Fruit fly (Drosophila melanogaster): ENCODE measurements around the gene how.

how gene

dm6 chr3R:22042283-22042875, 388 bp downstream of the how start:
- no peak for TF ChIP-seq CG31627 (GFP tag; optimal IDR thresholded peaks at IDR 0.05)
- TF ChIP-seq Eip78C (GFP tag) = peak; percentile 71
- no peak for TF ChIP-seq lz (GFP tag; optimal IDR thresholded peaks at IDR 0.05)
- peak in 1 of 2 experiments; percentile 2 for TF ChIP-seq ss (GFP tag; optimal IDR thresholded peaks at IDR 0.05)
- no peak for TF ChIP-seq OdsH (GFP tag; optimal IDR thresholded peaks at IDR 0.05)
- TF ChIP-seq CG11762 (GFP tag; optimal IDR thresholded peaks at IDR 0.05; ENCODE audit: insufficient read depth) = no peak
- TF ChIP-seq dsx (GFP tag; optimal IDR thresholded peaks at IDR 0.05; ENCODE audit: poor library complexity, severe bottlenecking) = peak; percentile 0
- TF ChIP-seq Smox (GFP tag; optimal IDR thresholded peaks at IDR 0.05) = no peak
- TF ChIP-seq CG3919 (GFP tag; optimal IDR thresholded peaks at IDR 0.05) = no peak
- no peak for TF ChIP-seq Gug (GFP tag; IDR thresholded peaks at IDR 0.05)
- peak; percentile 74 for TF ChIP-seq achi (GFP tag; optimal IDR thresholded peaks at IDR 0.05)
- no peak for TF ChIP-seq Blimp-1 (GFP tag; optimal IDR thresholded peaks at IDR 0.05)
- no peak for TF ChIP-seq fkh (GFP tag; optimal IDR thresholded peaks at IDR 0.05)
- TF ChIP-seq pdm3 (GFP tag; optimal IDR thresholded peaks at IDR 0.05) = no peak
- no peak for TF ChIP-seq CG3032 (tag; optimal IDR thresholded peaks at IDR 0.05)
- no peak for TF ChIP-seq acj6 (GFP tag; optimal IDR thresholded peaks at IDR 0.05)
- TF ChIP-seq CG15336 (GFP tag; IDR thresholded peaks at IDR 0.05) = 0 out of 2 replicates have a peak, but pooled peaks have one; percentile 8
- no peak for TF ChIP-seq Eip93F (GFP tag; optimal IDR thresholded peaks at IDR 0.05)
- no peak for TF ChIP-seq Met (GFP tag; optimal IDR thresholded peaks at IDR 0.05)
- TF ChIP-seq Sox102F (GFP tag; optimal IDR thresholded peaks at IDR 0.05) = no peak
- TF ChIP-seq topi (GFP tag; optimal IDR thresholded peaks at IDR 0.05) = no peak
- no peak for TF ChIP-seq CG11902 (GFP tag; optimal IDR thresholded peaks at IDR 0.05)
- TF ChIP-seq eg (GFP tag; IDR thresholded peaks at IDR 0.05) = no peak
- TF ChIP-seq CG9139 (GFP tag; optimal IDR thresholded peaks at IDR 0.05) = no peak
- no peak for TF ChIP-seq CG7368 (GFP tag; optimal IDR thresholded peaks at IDR 0.05)
- no peak for TF ChIP-seq cyc (GFP tag; optimal IDR thresholded peaks at IDR 0.05)

dm6 chr3R:22042982-22043381, 991 bp downstream of the how start:
- peak; percentile 77 for TF ChIP-seq svp (GFP tag)
- TF ChIP-seq CG34406 (GFP tag; optimal IDR thresholded peaks at IDR 0.05) = no peak
- no peak for TF ChIP-seq Eip75B (GFP tag; optimal IDR thresholded peaks at IDR 0.05)
- no peak for TF ChIP-seq CG9139 (GFP tag; optimal IDR thresholded peaks at IDR 0.05)
- no peak for TF ChIP-seq vri (GFP tag; optimal IDR thresholded peaks at IDR 0.05)
- no peak for TF ChIP-seq topi (GFP tag; optimal IDR thresholded peaks at IDR 0.05)
- TF ChIP-seq fd59A (GFP tag; optimal IDR thresholded peaks at IDR 0.05) = no peak
- no peak for TF ChIP-seq acj6 (GFP tag; optimal IDR thresholded peaks at IDR 0.05)
- no peak for TF ChIP-seq Hr39 (GFP tag; optimal IDR thresholded peaks at IDR 0.05)
- TF ChIP-seq Lpt (GFP tag; optimal IDR thresholded peaks at IDR 0.05) = no peak
- no peak for TF ChIP-seq CG4318 (GFP tag; optimal IDR thresholded peaks at IDR 0.05)
- TF ChIP-seq CG6792 (GFP tag; optimal IDR thresholded peaks at IDR 0.05) = no peak
- no peak for TF ChIP-seq Smox (GFP tag; optimal IDR thresholded peaks at IDR 0.05)
- peak; percentile 9; the same call in 1 of the 3 replicates for TF ChIP-seq CG6163 (GFP tag; IDR thresholded peaks at IDR 0.05)
- no peak for TF ChIP-seq Eip78C (GFP tag)
- no peak for TF ChIP-seq Sox102F (GFP tag; optimal IDR thresholded peaks at IDR 0.05)

- TF ChIP-seq CG3032 (tag; optimal IDR thresholded peaks at IDR 0.05) (no peak), Eip78C (GFP tag) (peak; percentile 76), Eip93F (GFP tag; optimal IDR thresholded peaks at IDR 0.05) (no peak), eg (GFP tag; IDR thresholded peaks at IDR 0.05) (no peak), fkh (GFP tag; optimal IDR thresholded peaks at IDR 0.05) (peak; percentile 14), Ets21C (GFP tag; optimal IDR thresholded peaks at IDR 0.05) (no peak), lz (GFP tag; optimal IDR thresholded peaks at IDR 0.05) (peak; percentile 32), cyc (GFP tag; optimal IDR thresholded peaks at IDR 0.05) (peak; percentile 40), Blimp-1 (GFP tag; optimal IDR thresholded peaks at IDR 0.05) (no peak), Hr38 (GFP tag; optimal IDR thresholded peaks at IDR 0.05) (no peak), CG15336 (GFP tag; IDR thresholded peaks at IDR 0.05) (no peak), CG6163 (GFP tag; IDR thresholded peaks at IDR 0.05) (peak; percentile 63), fd85E (GFP tag; optimal IDR thresholded peaks at IDR 0.05) (no peak), CG9139 (GFP tag; optimal IDR thresholded peaks at IDR 0.05) (no peak), CG11762 (GFP tag; optimal IDR thresholded peaks at IDR 0.05; ENCODE audit: insufficient read depth) (no peak), acj6 (GFP tag; optimal IDR thresholded peaks at IDR 0.05) (peak; percentile 0), CG8632 (GFP tag; optimal IDR thresholded peaks at IDR 0.05) (no peak), Sox102F (GFP tag; optimal IDR thresholded peaks at IDR 0.05) (peak; percentile 62), CG1621 (tag; optimal IDR thresholded peaks at IDR 0.05) (no peak), Gug (GFP tag; IDR thresholded peaks at IDR 0.05) (no peak), Eip75B (GFP tag; optimal IDR thresholded peaks at IDR 0.05) (no peak), CG4318 (GFP tag; optimal IDR thresholded peaks at IDR 0.05) (no peak), svp (GFP tag) (peak; percentile 66), CG11902 (GFP tag; optimal IDR thresholded peaks at IDR 0.05) (no peak), topi (GFP tag; optimal IDR thresholded peaks at IDR 0.05) (peak; percentile 10), CG11294 (GFP tag; IDR thresholded peaks at IDR 0.05) (no peak), spab (GFP tag; optimal IDR thresholded peaks at IDR 0.05) (no peak), Hr4 (GFP tag; optimal IDR thresholded peaks at IDR 0.05) (no peak)
These were observed 1.9 kb downstream of the how start for dm6 chr3R:22043748-22044402.

All from whole organism, prepupa.